Worm (Caenorhabditis elegans): Measurements from ENCODE around the gene sulp-5.

Gene sulp-5

DNA sequence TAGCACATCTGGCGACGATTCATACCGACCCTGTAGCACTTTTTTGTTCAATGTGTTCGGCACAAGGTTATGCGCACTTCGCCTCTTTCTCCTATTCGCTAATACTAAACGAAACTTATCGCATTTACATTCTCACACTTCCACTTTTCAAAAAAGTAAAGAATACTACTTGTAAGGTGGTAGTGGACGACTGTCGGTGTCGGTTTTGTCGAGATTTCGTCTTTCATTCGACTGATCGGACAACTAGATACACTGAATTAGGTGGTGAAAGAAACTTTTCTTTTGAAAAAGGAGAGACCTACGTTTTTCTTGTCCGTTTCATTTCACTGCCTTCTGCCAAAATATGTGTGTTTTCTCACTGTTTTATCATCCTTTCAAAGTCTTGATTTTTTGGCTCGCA lies 17.8 kb downstream of the sulp-5 start:
- TF ChIP-seq K02D7.2 (tag; optimal IDR thresholded peaks at IDR 0.05), result no peak
- no peak for TF ChIP-seq ceh-6 (GFP tag; optimal IDR thresholded peaks at IDR 0.05)
- no peak for TF ChIP-seq nfya-1 (tag; optimal IDR thresholded peaks at IDR 0.05)
- TF ChIP-seq ref-2 (tag; optimal IDR thresholded peaks at IDR 0.05), result no peak
- TF ChIP-seq hlh-8 (tag; optimal IDR thresholded peaks at IDR 0.05), result no peak
- TF ChIP-seq gmeb-2 (tag; optimal IDR thresholded peaks at IDR 0.05), result no peak
- no peak for TF ChIP-seq unc-55 (GFP tag; optimal IDR thresholded peaks at IDR 0.05)

DNA sequence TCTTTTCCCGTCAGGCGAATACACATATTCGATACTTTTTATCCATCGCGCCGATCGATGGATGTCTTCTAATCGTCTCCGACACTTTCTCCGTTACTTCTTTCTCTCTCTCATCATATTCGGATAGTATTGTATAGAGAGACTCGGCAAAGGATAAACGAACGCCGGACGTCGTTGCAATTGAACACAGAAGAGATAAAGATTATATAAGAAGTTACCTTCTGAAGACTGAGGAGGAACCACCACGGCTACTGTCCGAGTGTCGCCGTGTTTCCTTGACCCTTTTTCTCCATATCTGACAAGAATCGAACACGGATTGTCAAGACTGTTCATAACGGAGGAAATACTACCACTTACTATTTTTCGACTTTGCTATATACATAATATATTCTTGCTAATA lies 19.3 kb downstream of the sulp-5 start, which contains the start of gene sma-1:
Gene sma-1, plus strand, starts transcription at position 301 of the 400 bp plus-strand sequence.
- TF ChIP-seq ref-2 (tag; optimal IDR thresholded peaks at IDR 0.05) (no peak), tbx-2 (tag; optimal IDR thresholded peaks at IDR 0.05) (no peak), unc-55 (GFP tag; optimal IDR thresholded peaks at IDR 0.05) (peak; percentile 5), Y22D7AL.16 (tag; optimal IDR thresholded peaks at IDR 0.05) (no peak), C38D4.7 (GFP tag; optimal IDR thresholded peaks at IDR 0.05) (no peak)

DNA sequence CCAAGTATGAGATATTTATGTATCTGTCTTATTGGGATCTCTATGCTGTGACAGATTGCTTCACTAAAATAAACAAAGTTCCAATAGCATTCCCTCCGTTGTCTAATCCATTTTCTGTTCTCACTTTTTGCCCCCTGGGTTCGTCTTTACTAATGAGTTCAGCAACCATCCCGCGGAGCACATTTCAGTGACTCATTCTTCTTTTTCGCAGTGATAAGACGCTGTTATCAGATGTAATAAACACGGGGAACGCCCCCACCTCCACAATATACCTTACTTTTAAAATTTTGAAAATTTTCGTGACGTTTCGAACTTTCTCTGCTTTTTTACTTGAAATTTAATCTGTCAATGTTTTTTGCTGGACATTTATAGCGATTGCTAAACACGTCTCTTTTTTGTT lies 20.3 kb downstream of the sulp-5 start:
- no peak for TF ChIP-seq zip-5 (tag; optimal IDR thresholded peaks at IDR 0.05)

DNA sequence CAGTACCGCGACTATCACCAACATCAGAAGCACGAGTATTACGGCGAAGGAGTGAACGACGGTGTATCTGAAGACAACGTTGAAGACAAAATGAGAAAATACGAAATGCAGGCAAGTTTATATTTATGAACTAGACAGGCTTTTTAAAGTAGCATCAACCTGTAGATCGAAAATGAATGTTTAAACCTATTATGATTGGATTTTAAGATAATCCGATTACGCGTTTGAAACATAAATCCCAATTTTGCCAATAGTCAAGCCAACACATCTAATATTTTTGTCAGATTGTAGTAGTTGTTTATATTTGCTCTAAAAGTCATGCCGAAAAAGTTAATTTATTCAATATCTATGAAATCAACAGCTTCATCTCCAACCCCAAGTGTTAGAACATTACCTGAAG lies 21.4 kb downstream of the sulp-5 start:
- TF ChIP-seq hlh-30 (tag; optimal IDR thresholded peaks at IDR 0.05; ENCODE audit: insufficient read depth) (no peak), pha-4 (tag; optimal IDR thresholded peaks at IDR 0.05) (no peak), hlh-6 (tag; optimal IDR thresholded peaks at IDR 0.05) (no peak), tbx-2 (tag; optimal IDR thresholded peaks at IDR 0.05) (no peak), K02D7.2 (tag; optimal IDR thresholded peaks at IDR 0.05) (no peak), F13H6.1 (tag; optimal IDR thresholded peaks at IDR 0.05) (no peak), ttx-3 (tag; optimal IDR thresholded peaks at IDR 0.05) (no peak), pax-1 (tag; optimal IDR thresholded peaks at IDR 0.05) (no peak), ets-4 (tag; optimal IDR thresholded peaks at IDR 0.05) (no peak), ama-1 (optimal IDR thresholded peaks at IDR 0.05) (no peak), unc-55 (GFP tag; optimal IDR thresholded peaks at IDR 0.05) (no peak), dmd-4 (tag; optimal IDR thresholded peaks at IDR 0.05; ENCODE audit: borderline replicate concordance) (no peak), K09A11.1 (tag; optimal IDR thresholded peaks at IDR 0.05; ENCODE audit: insufficient read depth) (no peak), rnt-1 (tag; optimal IDR thresholded peaks at IDR 0.05) (no peak), hlh-8 (tag; optimal IDR thresholded peaks at IDR 0.05) (no peak), sdc-2 (tag; optimal IDR thresholded peaks at IDR 0.05) (no peak), sox-4 (tag; optimal IDR thresholded peaks at IDR 0.05) (no peak)

DNA sequence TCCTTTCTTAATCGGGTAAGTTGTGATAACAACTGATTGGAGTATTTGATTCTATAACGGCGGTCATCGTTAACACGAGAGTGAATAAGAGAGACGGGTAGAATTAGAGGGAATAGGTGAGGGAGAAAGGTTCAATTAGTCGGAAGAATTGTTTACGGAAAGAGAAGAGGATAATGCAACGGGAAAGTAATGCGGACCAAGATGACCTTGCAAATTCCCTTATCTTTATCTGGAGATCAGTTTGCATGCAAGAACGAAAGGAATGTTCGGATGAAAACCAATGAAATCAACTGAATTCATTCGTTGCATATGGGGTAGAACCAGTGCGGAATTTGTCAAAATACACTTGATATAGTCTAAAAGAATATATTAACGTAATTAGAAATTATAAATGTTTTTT lies 22.3 kb downstream of the sulp-5 start:
- TF ChIP-seq rnt-1 (tag; optimal IDR thresholded peaks at IDR 0.05), result no peak
- no peak for TF ChIP-seq C08G9.2 (tag; optimal IDR thresholded peaks at IDR 0.05)
- TF ChIP-seq tbx-2 (tag; optimal IDR thresholded peaks at IDR 0.05), result no peak
- no peak for TF ChIP-seq unc-86 (tag; optimal IDR thresholded peaks at IDR 0.05)
- TF ChIP-seq lim-6 (tag; optimal IDR thresholded peaks at IDR 0.05), result no peak
- no peak for TF ChIP-seq ceh-31 (tag; optimal IDR thresholded peaks at IDR 0.05)
- no peak for TF ChIP-seq fkh-6 (tag; optimal IDR thresholded peaks at IDR 0.05)
- TF ChIP-seq odd-2 (tag; optimal IDR thresholded peaks at IDR 0.05), result no peak
- no peak for TF ChIP-seq F13H6.1 (tag; optimal IDR thresholded peaks at IDR 0.05)
- no peak for TF ChIP-seq pha-4 (tag; optimal IDR thresholded peaks at IDR 0.05)
- TF ChIP-seq ceh-6 (GFP tag; optimal IDR thresholded peaks at IDR 0.05), result no peak
- no peak for TF ChIP-seq ref-2 (tag; optimal IDR thresholded peaks at IDR 0.05)
- no peak for TF ChIP-seq eyg-1 (tag; optimal IDR thresholded peaks at IDR 0.05)
- TF ChIP-seq elt-2 (tag; optimal IDR thresholded peaks at IDR 0.05), result no peak
- no peak for TF ChIP-seq che-1 (tag; optimal IDR thresholded peaks at IDR 0.05)
- no peak for TF ChIP-seq C38D4.7 (GFP tag; optimal IDR thresholded peaks at IDR 0.05)

DNA sequence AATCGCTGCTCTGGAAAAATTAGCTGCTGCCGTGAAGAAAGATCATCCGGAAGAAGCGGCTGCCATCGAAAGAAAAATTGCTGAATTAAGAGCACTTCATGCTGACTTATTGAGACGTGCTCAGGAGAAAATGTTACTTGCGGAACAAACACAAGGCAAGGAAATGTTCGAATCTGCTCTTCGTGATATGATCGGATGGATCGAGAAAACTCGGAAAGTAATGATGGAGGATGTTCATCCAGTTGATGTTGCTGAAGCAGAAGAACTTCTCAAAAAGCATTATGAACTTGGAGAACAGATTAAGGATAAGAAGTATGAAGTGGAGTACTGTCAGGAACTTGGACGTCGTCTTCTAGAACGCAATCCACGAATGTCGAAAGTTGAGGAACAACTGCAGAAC lies 26.1 kb downstream of the sulp-5 start:
- no peak for TF ChIP-seq ceh-2 (tag; optimal IDR thresholded peaks at IDR 0.05)

Data from whole organism, late embryonic.